Worm (Caenorhabditis elegans) whole organism, mixed stage, embryonic: Measurements from ENCODE around the gene mtch-1.

Experiments used
- M03D4.4 ChIP-seq: sonication (generic microtip); optimal IDR thresholded peaks from 2 replicates; lab custom pipeline; 2017; ENCODE audit warnings: mild to moderate bottlenecking, missing genetic modification characterization, missing compliant biosample characterization
- bed-3 ChIP-seq: fragments of 200-800 bp; sonication (Bioruptor generic); optimal IDR thresholded peaks from 3 replicates; lab custom pipeline; 2018; ENCODE audit warnings: mild to moderate bottlenecking, missing genetic modification characterization, moderate library complexity, missing compliant biosample characterization
- blmp-1 ChIP-seq: fragments of 150-350 bp; optimal IDR thresholded peaks from 2 replicates; lab custom pipeline; 2014; ENCODE audit warnings: missing biosample characterization, missing genetic modification characterization
- ceh-39 ChIP-seq: fragments of 150-350 bp; optimal IDR thresholded peaks from 2 replicates; lab custom pipeline; 2014; ENCODE audit warnings: missing biosample characterization, missing genetic modification characterization
- ceh-43 ChIP-seq: fragments of 200-800 bp; sonication (Bioruptor generic); optimal IDR thresholded peaks from 2 replicates; lab custom pipeline; 2018; ENCODE audit warnings: mild to moderate bottlenecking, missing genetic modification characterization, moderate library complexity, missing compliant biosample characterization
- ceh-83 ChIP-seq: fragments of 200-800 bp; sonication (Bioruptor generic); optimal IDR thresholded peaks from 2 replicates; lab custom pipeline; 2018; ENCODE audit warnings: mild to moderate bottlenecking, missing genetic modification characterization, missing compliant biosample characterization
- ces-1 ChIP-seq: fragments of 150-350 bp; optimal IDR thresholded peaks from 2 replicates; lab custom pipeline; 2014; ENCODE audit warnings: missing biosample characterization, missing genetic modification reagents, missing genetic modification characterization
- cnd-1 ChIP-seq: fragments of 200-800 bp; sonication (Bioruptor generic); optimal IDR thresholded peaks from 2 replicates; lab custom pipeline; 2018; ENCODE audit warnings: mild to moderate bottlenecking, missing genetic modification characterization, missing compliant biosample characterization
- drap-1 ChIP-seq: fragments of 200-800 bp; sonication (Bioruptor generic); optimal IDR thresholded peaks from 3 replicates; lab custom pipeline; 2018; ENCODE audit warnings: mild to moderate bottlenecking, missing genetic modification characterization, missing compliant biosample characterization
- elt-1 ChIP-seq: sonication (generic microtip); optimal IDR thresholded peaks from 2 replicates; lab custom pipeline; 2017; ENCODE audit warnings: missing genetic modification characterization, mild to moderate bottlenecking, missing compliant biosample characterization, antibody characterized with exemption, moderate library complexity, borderline replicate concordance; ENCODE audit not compliant: insufficient read depth
- elt-3 ChIP-seq: fragments of 150-350 bp; optimal IDR thresholded peaks from 2 replicates; lab custom pipeline; 2014; ENCODE audit warnings: missing biosample characterization, missing genetic modification characterization
- flh-1 ChIP-seq: fragments of 200-800 bp; sonication (Bioruptor generic); optimal IDR thresholded peaks from 2 replicates; lab custom pipeline; 2018; ENCODE audit warnings: mild to moderate bottlenecking, missing genetic modification characterization, moderate library complexity, missing compliant biosample characterization
- hlh-1 ChIP-seq: fragments of 150-350 bp; optimal IDR thresholded peaks from 2 replicates; lab custom pipeline; 2014; ENCODE audit warnings: missing biosample characterization, missing genetic modification reagents, missing genetic modification characterization
- lin-13 ChIP-seq: fragments of 150-350 bp; optimal IDR thresholded peaks from 2 replicates; lab custom pipeline; 2014; ENCODE audit warnings: missing biosample characterization, missing genetic modification characterization
- lin-32 ChIP-seq: fragments of 200-800 bp; sonication (Bioruptor generic); optimal IDR thresholded peaks from 2 replicates; lab custom pipeline; 2018; ENCODE audit warnings: mild to moderate bottlenecking, missing genetic modification characterization, missing compliant biosample characterization
- mab-5 ChIP-seq: fragments of 150-350 bp; optimal IDR thresholded peaks from 2 replicates; lab custom pipeline; 2014; ENCODE audit warnings: missing biosample characterization, missing genetic modification characterization
- nhr-12 ChIP-seq: fragments of 150-350 bp; optimal IDR thresholded peaks from 2 replicates; lab custom pipeline; 2014; ENCODE audit warnings: missing biosample characterization, missing genetic modification characterization
- nhr-237 ChIP-seq: fragments of 150-350 bp; optimal IDR thresholded peaks from 2 replicates; lab custom pipeline; 2014; ENCODE audit warnings: missing biosample characterization, missing genetic modification characterization
- nhr-28 ChIP-seq: fragments of 150-350 bp; optimal IDR thresholded peaks from 2 replicates; lab custom pipeline; 2014; ENCODE audit warnings: missing biosample characterization, missing genetic modification characterization
- nhr-76 ChIP-seq: sonication (generic microtip); optimal IDR thresholded peaks from 2 replicates; lab custom pipeline; 2017; ENCODE audit warnings: missing biosample characterization, missing genetic modification characterization
- pha-4 ChIP-seq: fragments of 150-350 bp; optimal IDR thresholded peaks from 2 replicates; lab custom pipeline; 2018; ENCODE audit warnings: missing biosample characterization, missing genetic modification reagents, missing genetic modification characterization
- sem-2 ChIP-seq: fragments of 200-800 bp; sonication (Bioruptor generic); optimal IDR thresholded peaks from 2 replicates; lab custom pipeline; 2018; ENCODE audit warnings: mild to moderate bottlenecking, missing genetic modification characterization, missing compliant biosample characterization
- snpc-4 ChIP-seq: fragments of 150-350 bp; optimal IDR thresholded peaks from 2 replicates; lab custom pipeline; 2014; ENCODE audit warnings: missing biosample characterization, missing genetic modification characterization
- sptf-1 ChIP-seq: sonication (generic microtip); optimal IDR thresholded peaks from 2 replicates; lab custom pipeline; 2017; ENCODE audit warnings: mild to moderate bottlenecking, missing genetic modification characterization, moderate library complexity, missing compliant biosample characterization
- tbx-8 ChIP-seq: fragments of 200-800 bp; sonication (Bioruptor generic); optimal IDR thresholded peaks from 2 replicates; lab custom pipeline; 2018; ENCODE audit warnings: mild to moderate bottlenecking, missing genetic modification characterization, moderate library complexity, missing compliant biosample characterization
- unc-120 ChIP-seq: sonication (generic microtip); optimal IDR thresholded peaks from 2 replicates; lab custom pipeline; 2017; ENCODE audit warnings: missing genetic modification characterization, missing compliant biosample characterization; ENCODE audit not compliant: poor library complexity, severe bottlenecking
- unc-39 ChIP-seq: fragments of 150-350 bp; optimal IDR thresholded peaks from 2 replicates; lab custom pipeline; 2014; ENCODE audit warnings: missing biosample characterization, missing genetic modification characterization
- unc-62 ChIP-seq: fragments of 150-350 bp; optimal IDR thresholded peaks from 2 replicates; lab custom pipeline; 2014; ENCODE audit warnings: missing biosample characterization, missing genetic modification reagents, missing genetic modification characterization
- zip-8 ChIP-seq: fragments of 150-350 bp; optimal IDR thresholded peaks from 2 replicates; lab custom pipeline; 2014; ENCODE audit warnings: missing biosample characterization, missing genetic modification characterization
- ztf-11 ChIP-seq: fragments of 150-350 bp; optimal IDR thresholded peaks from 2 replicates; lab custom pipeline; 2014; ENCODE audit warnings: missing biosample characterization, missing genetic modification characterization

mtch-1 gene

DNA sequence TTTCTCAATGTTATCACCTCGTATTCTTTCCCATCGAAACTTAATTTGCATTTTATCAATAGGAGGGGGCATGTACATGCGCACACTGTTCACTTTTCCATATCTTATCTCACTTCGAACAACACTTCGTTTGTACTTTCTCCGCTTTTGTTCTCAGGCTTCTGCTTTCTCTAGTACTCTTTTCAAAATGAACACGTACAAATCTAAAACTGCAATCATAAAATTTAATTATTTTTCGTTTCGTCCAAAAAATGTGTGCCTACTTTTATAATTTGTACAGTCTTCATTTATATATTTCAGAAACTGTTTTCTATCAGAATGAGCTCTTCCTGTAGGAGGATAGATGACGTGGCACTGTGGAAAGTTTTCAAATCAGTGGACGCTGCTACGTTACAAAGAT is 24.7 kb upstream of the mtch-1 start, which contains the start of gene C07D10.1:
Gene C07D10.1, plus strand, starts transcription at position 301 of the 400 bp plus-strand sequence.
- TF ChIP-seq nhr-28 (tag; lab: Kevin White, UChicago) (no peak), ztf-11 (no peak), blmp-1 (tag; lab: Kevin White, UChicago) (no peak), unc-62 (no peak), bed-3 (GFP tag; lab: Kevin White, UChicago) (no peak), tbx-8 (GFP tag; lab: Kevin White, UChicago) (no peak), pha-4 (tag; lab: Kevin White, UChicago) (no peak), mab-5 (tag; lab: Kevin White, UChicago) (no peak), nhr-12 (tag; lab: Kevin White, UChicago) (no peak), unc-39 (tag; lab: Kevin White, UChicago) (no peak), nhr-237 (tag; lab: Kevin White, UChicago) (no peak), zip-8 (tag; lab: Kevin White, UChicago) (no peak), hlh-1 (no peak), lin-32 (GFP tag; lab: Kevin White, UChicago) (no peak), cnd-1 (tag; lab: Kevin White, UChicago) (no peak), nhr-76 (tag; lab: Kevin White, UChicago) (no peak)

DNA sequence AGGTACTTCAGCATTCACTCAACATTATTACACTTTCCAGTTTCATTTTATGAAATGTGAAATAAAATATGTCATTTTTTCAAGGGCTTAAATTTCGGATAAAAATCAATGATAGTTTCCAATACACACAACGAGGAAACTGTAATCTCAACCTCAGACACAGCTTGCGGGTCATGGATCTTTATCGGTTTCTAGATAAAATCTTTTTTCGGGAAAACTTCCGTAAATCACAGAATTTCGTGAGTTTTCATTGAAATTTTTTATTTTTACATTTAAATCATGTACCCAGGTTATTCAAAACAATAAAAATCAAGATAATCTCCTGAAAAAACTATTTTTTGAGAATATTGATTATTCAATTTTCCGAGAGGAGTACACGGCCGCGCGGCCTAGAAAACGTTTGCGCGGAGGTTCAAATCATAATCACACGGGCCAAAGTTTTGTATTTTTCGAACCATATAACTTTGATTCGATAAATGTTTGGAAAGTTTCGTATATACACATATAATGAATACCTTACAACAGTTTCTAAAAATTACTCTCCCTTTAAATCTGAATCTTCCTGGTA is 23.4 kb upstream of the mtch-1 start:
- TF ChIP-seq snpc-4: no peak
- TF ChIP-seq elt-1: peak; percentile 81

DNA sequence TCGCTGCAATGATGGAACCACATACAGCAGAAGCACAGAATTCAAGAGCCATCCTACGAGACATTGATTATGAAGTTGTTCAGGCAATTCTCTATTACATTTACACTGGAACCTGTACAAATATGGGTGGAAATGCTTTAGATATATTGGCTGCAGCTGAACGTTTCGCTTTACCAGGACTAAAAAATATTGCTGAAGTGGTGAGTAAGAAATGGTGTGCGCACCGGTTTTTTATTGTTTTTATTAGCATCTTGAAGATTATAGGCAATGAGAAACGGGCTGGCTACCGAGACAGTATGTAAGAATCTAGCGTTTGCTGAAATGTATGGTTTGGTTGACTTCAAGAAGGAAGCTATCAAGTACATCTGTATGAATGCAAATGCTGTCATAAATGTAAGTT is 22.1 kb upstream of the mtch-1 start:
- TF ChIP-seq unc-62 (no peak), nhr-76 (tag; lab: Kevin White, UChicago) (no peak), nhr-28 (tag; lab: Kevin White, UChicago) (no peak), pha-4 (tag; lab: Kevin White, UChicago) (no peak), unc-120 (no peak), nhr-237 (tag; lab: Kevin White, UChicago) (no peak), hlh-1 (no peak), sem-2 (GFP tag; lab: Kevin White, UChicago) (no peak), ceh-83 (GFP tag; lab: Kevin White, UChicago) (no peak), flh-1 (GFP tag; lab: Kevin White, UChicago) (no peak), zip-8 (tag; lab: Kevin White, UChicago) (no peak), cnd-1 (tag; lab: Kevin White, UChicago) (no peak), elt-3 (tag; lab: Kevin White, UChicago) (no peak), drap-1 (no peak), ces-1 (GFP tag; lab: Kevin White, UChicago) (no peak)

DNA sequence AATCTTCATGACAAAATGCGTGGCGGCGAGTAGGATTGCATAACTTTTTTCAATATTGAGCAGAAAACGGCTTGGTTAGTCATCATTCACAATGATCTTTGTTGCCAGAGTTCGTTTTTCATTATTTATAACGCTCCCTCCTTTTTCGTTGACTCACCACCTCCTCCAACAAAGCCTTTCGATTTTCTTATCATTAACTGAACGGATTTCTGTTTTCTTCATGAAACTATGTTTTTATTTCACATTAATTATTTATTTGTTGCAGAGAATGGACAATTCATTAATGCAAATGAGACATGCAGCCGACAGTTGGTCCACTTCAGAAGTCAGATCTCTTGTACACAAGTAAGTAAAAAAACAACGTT is 20.7 kb upstream of the mtch-1 start, which contains the start of gene bath-44:
Gene bath-44, plus strand, starts transcription at position 266 of the 365 bp plus-strand sequence.
- no peak for TF ChIP-seq ces-1 (GFP tag; lab: Kevin White, UChicago)
- no peak for TF ChIP-seq sem-2 (GFP tag; lab: Kevin White, UChicago)
- no peak for TF ChIP-seq hlh-1
- TF ChIP-seq tbx-8 (GFP tag; lab: Kevin White, UChicago): no peak
- TF ChIP-seq nhr-237 (tag; lab: Kevin White, UChicago): no peak
- no peak for TF ChIP-seq ceh-43 (GFP tag; lab: Kevin White, UChicago)
- no peak for TF ChIP-seq zip-8 (tag; lab: Kevin White, UChicago)
- TF ChIP-seq unc-120: no peak
- no peak for TF ChIP-seq drap-1
- TF ChIP-seq blmp-1 (tag; lab: Kevin White, UChicago): no peak
- no peak for TF ChIP-seq elt-3 (tag; lab: Kevin White, UChicago)
- no peak for TF ChIP-seq pha-4 (tag; lab: Kevin White, UChicago)
- TF ChIP-seq nhr-76 (tag; lab: Kevin White, UChicago): no peak
- no peak for TF ChIP-seq nhr-12 (tag; lab: Kevin White, UChicago)
- TF ChIP-seq lin-13 (tag; lab: Kevin White, UChicago): no peak
- TF ChIP-seq M03D4.4 (tag; lab: Kevin White, UChicago): no peak
- no peak for TF ChIP-seq snpc-4
- TF ChIP-seq ceh-39 (tag; lab: Kevin White, UChicago): no peak
- no peak for TF ChIP-seq nhr-28 (tag; lab: Kevin White, UChicago)
- TF ChIP-seq sptf-1 (tag; lab: Kevin White, UChicago): no peak
